Worm (Caenorhabditis elegans) whole organism, L2 larva: ENCODE measurements around the gene trpp-1.

Experiments used
- elt-3 ChIP-seq: sonication (generic microtip); optimal IDR thresholded peaks from 2 replicates; lab custom pipeline; 2017; ENCODE audit warnings: missing biosample characterization, missing genetic modification characterization
- lin-11 ChIP-seq: fragments of 150-350 bp; sonication (generic microtip); optimal IDR thresholded peaks from 2 replicates; lab custom pipeline; 2014; ENCODE audit warnings: missing biosample characterization, missing genetic modification characterization, inconsistent platforms, mixed read lengths
- lin-39 ChIP-seq: fragments of 150-350 bp; optimal IDR thresholded peaks from 2 replicates; lab custom pipeline; 2014; ENCODE audit warnings: missing biosample characterization, missing genetic modification reagents, missing genetic modification characterization
- nhr-77 ChIP-seq: fragments of 150-350 bp; optimal IDR thresholded peaks from 2 replicates; lab custom pipeline; 2014; ENCODE audit warnings: missing biosample characterization, missing genetic modification characterization
- skn-1 ChIP-seq: sonication (generic microtip); optimal IDR thresholded peaks from 2 replicates; lab custom pipeline; 2017; ENCODE audit warnings: missing biosample characterization, missing genetic modification characterization

ce11 chrV:242518-242917 is 41.1 kb downstream of the trpp-1 start, which contains the start of gene R02C2.7:
- TF ChIP-seq lin-39: no peak
- TF ChIP-seq skn-1 (tag; lab: Kevin White, UChicago): no peak
- no peak for TF ChIP-seq elt-3 (tag; lab: Kevin White, UChicago)
- TF ChIP-seq nhr-77 (tag; lab: Kevin White, UChicago): no peak
- TF ChIP-seq lin-11 (tag; lab: Kevin White, UChicago): no peak
